Fruit fly (Drosophila melanogaster) whole organism, embryonic: Measurements from ENCODE around the gene CG5850.
A peak's percentile ranks its signal among the peaks of the same experiment; 100 is the strongest.

Experiments
- Bgb ChIP-seq: fragments of 200-800 bp; sonication (Bioruptor generic); IDR thresholded peaks from 2 replicates; pipeline ENCODE4 v1.3.6; 2022; ENCODE audit warnings: missing biosample characterization, missing genetic modification characterization; ENCODE audit not compliant: partially characterized antibody
- BtbVII ChIP-seq: fragments of 200-800 bp; sonication (Bioruptor generic); optimal IDR thresholded peaks from 3 replicates; lab custom pipeline; 2017; ENCODE audit warnings: missing biosample characterization, mild to moderate bottlenecking, missing genetic modification characterization
- CG10321 ChIP-seq: fragments of 200-800 bp; sonication (Bioruptor generic); IDR thresholded peaks from 2 replicates; pipeline ENCODE4 v1.3.6; 2022; ENCODE audit warnings: missing biosample characterization, missing genetic modification characterization
- CG10959 ChIP-seq: fragments of 200-800 bp; sonication (Bioruptor generic); IDR thresholded peaks from 2 replicates; pipeline ENCODE4 v1.3.6; 2022; ENCODE audit warnings: missing biosample characterization, missing genetic modification characterization
- CG11085 ChIP-seq: fragments of 200-800 bp; sonication (Bioruptor generic); IDR thresholded peaks from 2 replicates; pipeline ENCODE4 v1.3.6; 2022; ENCODE audit warnings: missing biosample characterization, missing genetic modification characterization
- CG11093 ChIP-seq: fragments of 200-800 bp; sonication (Bioruptor generic); IDR thresholded peaks from 3 replicates; pipeline ENCODE4 v1.3.6; 2022; ENCODE audit warnings: missing biosample characterization, missing genetic modification characterization
- CG11723 ChIP-seq: fragments of 200-800 bp; sonication (Bioruptor generic); optimal IDR thresholded peaks from 2 replicates; lab custom pipeline; 2017; ENCODE audit warnings: missing biosample characterization, mild to moderate bottlenecking, missing genetic modification characterization
- CG12236 ChIP-seq: fragments of 200-800 bp; sonication (Bioruptor generic); optimal IDR thresholded peaks from 2 replicates; lab custom pipeline; 2016; ENCODE audit warnings: missing biosample characterization, missing genetic modification characterization
- CG12769 ChIP-seq: fragments of 200-800 bp; sonication (Bioruptor generic); optimal IDR thresholded peaks from 2 replicates; lab custom pipeline; 2019; ENCODE audit warnings: missing biosample characterization, mild to moderate bottlenecking, missing genetic modification characterization, moderate library complexity
- CG13123 ChIP-seq: fragments of 200-800 bp; sonication (Bioruptor generic); optimal IDR thresholded peaks from 2 replicates; lab custom pipeline; 2016; ENCODE audit warnings: missing biosample characterization, missing genetic modification characterization
- CG13287 ChIP-seq: fragments of 200-800 bp; sonication (Bioruptor generic); IDR thresholded peaks from 2 replicates; pipeline ENCODE4 v1.3.6; 2022; ENCODE audit warnings: missing biosample characterization, missing genetic modification characterization; ENCODE audit not compliant: partially characterized antibody
- CG15601 ChIP-seq: fragments of 200-800 bp; sonication (Bioruptor generic); optimal IDR thresholded peaks from 3 replicates; lab custom pipeline; 2019; ENCODE audit warnings: missing biosample characterization, mild to moderate bottlenecking, missing genetic modification characterization, moderate library complexity
- CG17361 ChIP-seq: fragments of 200-800 bp; sonication (Bioruptor generic); IDR thresholded peaks from 3 replicates; pipeline ENCODE4 v1.3.6; 2022; ENCODE audit warnings: missing biosample characterization, missing genetic modification characterization
- CG1832 ChIP-seq: fragments of 200-800 bp; sonication (Bioruptor generic); optimal IDR thresholded peaks from 2 replicates; lab custom pipeline; 2017; ENCODE audit warnings: missing biosample characterization, mild to moderate bottlenecking, missing genetic modification characterization, inconsistent platforms
- CG18476 ChIP-seq: fragments of 200-800 bp; sonication (Bioruptor generic); optimal IDR thresholded peaks from 2 replicates; lab custom pipeline; 2016; ENCODE audit warnings: missing biosample characterization, mild to moderate bottlenecking, missing genetic modification characterization
- CG18619 ChIP-seq: fragments of 200-800 bp; sonication (Bioruptor generic); optimal IDR thresholded peaks from 3 replicates; lab custom pipeline; 2017; ENCODE audit warnings: missing biosample characterization, mild to moderate bottlenecking, missing genetic modification characterization
- CG2712 ChIP-seq: fragments of 200-800 bp; optimal IDR thresholded peaks from 3 replicates; lab custom pipeline; 2019; ENCODE audit warnings: missing biosample characterization, mild to moderate bottlenecking, missing genetic modification characterization, moderate library complexity
- CG31224 ChIP-seq: fragments of 200-800 bp; sonication (Bioruptor generic); IDR thresholded peaks from 2 replicates; pipeline ENCODE4 v1.3.6; 2022; ENCODE audit warnings: missing biosample characterization, missing genetic modification characterization
- CG3163 ChIP-seq: fragments of 200-800 bp; sonication (Bioruptor generic); optimal IDR thresholded peaks from 3 replicates; lab custom pipeline; 2016; ENCODE audit warnings: missing biosample characterization, missing genetic modification characterization
- CG32772 ChIP-seq: fragments of 200-800 bp; sonication (Bioruptor generic); IDR thresholded peaks from 2 replicates; pipeline ENCODE4 v1.3.6; 2022; ENCODE audit warnings: missing biosample characterization, missing genetic modification characterization
- CG9876 ChIP-seq: fragments of 200-800 bp; sonication (Bioruptor generic); optimal IDR thresholded peaks from 2 replicates; lab custom pipeline; 2016; ENCODE audit warnings: missing biosample characterization, missing genetic modification characterization
- Dip3 ChIP-seq: fragments of 200-800 bp; sonication (Bioruptor generic); optimal IDR thresholded peaks from 3 replicates; lab custom pipeline; 2016; ENCODE audit warnings: missing biosample characterization, missing genetic modification characterization
- Elba2 ChIP-seq: fragments of 200-800 bp; sonication (Bioruptor generic); optimal IDR thresholded peaks from 3 replicates; lab custom pipeline; 2016; ENCODE audit warnings: missing biosample characterization, missing genetic modification characterization
- Gug ChIP-seq: fragments of 200-800 bp; sonication (Bioruptor generic); IDR thresholded peaks from 4 replicates; pipeline ENCODE4 v1.3.6; 2022; ENCODE audit warnings: missing biosample characterization, missing genetic modification characterization
- HLH3B ChIP-seq: fragments of 200-800 bp; sonication (Bioruptor generic); IDR thresholded peaks from 2 replicates; pipeline ENCODE4 v1.3.6; 2022; ENCODE audit warnings: missing biosample characterization, missing genetic modification characterization
- Hsf ChIP-seq: fragments of 200-800 bp; sonication (Bioruptor generic); optimal IDR thresholded peaks from 3 replicates; lab custom pipeline; 2016; ENCODE audit warnings: missing biosample characterization, missing genetic modification characterization
- Lim3 ChIP-seq: fragments of 200-800 bp; sonication (Bioruptor generic); IDR thresholded peaks from 2 replicates; pipeline ENCODE4 v1.3.6; 2022; ENCODE audit warnings: missing biosample characterization, missing genetic modification characterization
- MBD-R2 ChIP-seq: fragments of 200-800 bp; sonication (Bioruptor generic); IDR thresholded peaks from 2 replicates; pipeline ENCODE4 v1.3.6; 2022; ENCODE audit warnings: missing biosample characterization, missing genetic modification characterization
- MTF-1 ChIP-seq: fragments of 200-800 bp; sonication (Bioruptor generic); optimal IDR thresholded peaks from 2 replicates; lab custom pipeline; 2018; ENCODE audit warnings: missing biosample characterization, mild to moderate bottlenecking, missing genetic modification characterization, borderline replicate concordance
- Med ChIP-seq: fragments of 200-800 bp; sonication (Bioruptor generic); peaks from one replicate; lab custom pipeline; 2016; ENCODE audit warnings: missing biosample characterization, missing genetic modification characterization, mild to moderate bottlenecking, inconsistent platforms, moderate library complexity
- NFAT ChIP-seq: fragments of 200-800 bp; sonication (Bioruptor generic); IDR thresholded peaks from 2 replicates; pipeline ENCODE4 v1.3.6; 2022; ENCODE audit warnings: missing biosample characterization, missing genetic modification characterization
- Nf-YB ChIP-seq: fragments of 200-800 bp; sonication (Bioruptor generic); optimal IDR thresholded peaks from 3 replicates; lab custom pipeline; 2019; ENCODE audit warnings: missing biosample characterization, mild to moderate bottlenecking, missing genetic modification characterization, moderate library complexity
- Rx ChIP-seq: fragments of 200-800 bp; sonication (Bioruptor generic); IDR thresholded peaks from 2 replicates; pipeline ENCODE4 v1.3.6; 2022; ENCODE audit warnings: missing biosample characterization, missing genetic modification characterization
- Scr ChIP-seq: fragments of 200-800 bp; sonication (Bioruptor generic); IDR thresholded peaks from 2 replicates; pipeline ENCODE4 v1.3.6; 2022; ENCODE audit warnings: missing biosample characterization, missing genetic modification characterization; ENCODE audit not compliant: partially characterized antibody
- abd-A ChIP-seq: fragments of 200-800 bp; sonication (Bioruptor generic); optimal IDR thresholded peaks from 3 replicates; lab custom pipeline; 2019; ENCODE audit warnings: missing biosample characterization, mild to moderate bottlenecking, missing genetic modification characterization, moderate library complexity
- bowl ChIP-seq: fragments of 200-800 bp; sonication (Bioruptor generic); IDR thresholded peaks from 2 replicates; pipeline ENCODE4 v1.3.6; 2022; ENCODE audit warnings: missing biosample characterization, missing genetic modification characterization
- bsh ChIP-seq, 2 experiments: fragments of 200-800 bp; sonication (Bioruptor generic); optimal IDR thresholded peaks; 2 replicates each; lab custom pipeline; 2017 to 2018; ENCODE audit warnings: mild to moderate bottlenecking in 2 of 2, missing biosample characterization in 2 of 2, missing genetic modification characterization in 2 of 2, moderate library complexity in 1 of 2
- ci ChIP-seq: fragments of 200-800 bp; sonication (Bioruptor generic); IDR thresholded peaks from 3 replicates; pipeline ENCODE4 v1.3.6; 2022; ENCODE audit warnings: missing biosample characterization, missing genetic modification characterization
- croc ChIP-seq: fragments of 200-800 bp; sonication (Bioruptor generic); conservative IDR thresholded peaks from 3 replicates; pipeline ENCODE4 v1.3.6; 2022; ENCODE audit warnings: missing biosample characterization, missing genetic modification characterization
- dmrt11E ChIP-seq: fragments of 200-800 bp; sonication (Bioruptor generic); optimal IDR thresholded peaks from 3 replicates; lab custom pipeline; 2018; ENCODE audit warnings: missing biosample characterization, mild to moderate bottlenecking, missing genetic modification characterization, moderate library complexity
- gt ChIP-seq: fragments of 200-800 bp; sonication (Bioruptor generic); IDR thresholded peaks from 2 replicates; pipeline ENCODE4 v1.3.6; 2022; ENCODE audit warnings: missing biosample characterization, missing genetic modification characterization
- hkb ChIP-seq, 2 experiments: fragments of 200-800 bp in 1 of 2; fragments of >200 bp in 1 of 2; sonication (Bioruptor generic) in 1 of 2; IDR thresholded peaks in 1 of 2; optimal IDR thresholded peaks in 1 of 2; 2 replicates each; pipeline versions ENCODE4 v1.3.6 to Lab custom; 2017 to 2022; ENCODE audit warnings: missing biosample characterization in 1 of 2, missing genetic modification characterization in 1 of 2
- lmd ChIP-seq: fragments of 200-800 bp; sonication (Bioruptor generic); IDR thresholded peaks from 2 replicates; pipeline ENCODE4 v1.3.6; 2022; ENCODE audit warnings: missing biosample characterization, missing genetic modification characterization
- odd ChIP-seq: fragments of 200-800 bp; sonication (Bioruptor generic); optimal IDR thresholded peaks from 2 replicates; lab custom pipeline; 2017; ENCODE audit warnings: missing biosample characterization, mild to moderate bottlenecking, missing genetic modification characterization
- otp ChIP-seq: fragments of 200-800 bp; sonication (Bioruptor generic); IDR thresholded peaks from 3 replicates; pipeline ENCODE4, ENCODE4 v1.3.6; 2022; ENCODE audit warnings: missing biosample characterization, missing genetic modification characterization
- p53 ChIP-seq: fragments of 200-800 bp; sonication (Bioruptor generic); optimal IDR thresholded peaks from 2 replicates; lab custom pipeline; 2016; ENCODE audit warnings: missing biosample characterization, missing genetic modification characterization
- ro ChIP-seq: fragments of 200-800 bp; sonication (Bioruptor generic); IDR thresholded peaks from 2 replicates; pipeline ENCODE4 v1.3.6; 2022; ENCODE audit warnings: missing biosample characterization, missing genetic modification characterization
- sc ChIP-seq, 3 experiments: fragments of >200 bp in 2 of 3; fragments of 200-800 bp in 1 of 3; sonication (Bioruptor generic) in 1 of 3; optimal IDR thresholded peaks; 2 replicates in 2 of 3; 3 replicates in 1 of 3; lab custom pipeline; 2017; ENCODE audit warnings: mild to moderate bottlenecking in 1 of 3, missing biosample characterization in 1 of 3, missing genetic modification characterization in 1 of 3, missing genetic modification reagents in 1 of 3
- sens ChIP-seq: fragments of 200-800 bp; sonication (Bioruptor generic); peaks from one replicate; lab custom pipeline; 2016; ENCODE audit warnings: missing biosample characterization, missing genetic modification characterization
- trem ChIP-seq: fragments of 200-800 bp; optimal IDR thresholded peaks from 3 replicates; lab custom pipeline; 2019; ENCODE audit warnings: missing biosample characterization, mild to moderate bottlenecking, missing genetic modification characterization, moderate library complexity
- wdn ChIP-seq: fragments of 200-800 bp; sonication (Bioruptor generic); IDR thresholded peaks from 2 replicates; pipeline ENCODE4 v1.3.6; 2022; ENCODE audit warnings: missing biosample characterization, missing genetic modification characterization

The CG5850 gene

dm6 chr2L:9911783-9912182 lies 52.0 kb downstream of the CG5850 start (continued):
- TF ChIP-seq ro (GFP tag; lab: Robert Waterston, UW) (no peak), Bgb (GFP tag; lab: Robert Waterston, UW) (no peak), CG31224 (GFP tag; lab: Robert Waterston, UW) (no peak), dmrt11E (tag; lab: Kevin White, UChicago) (no peak), NFAT (GFP tag; lab: Robert Waterston, UW) (0 out of 2 replicates have a peak, but pooled peaks have one; percentile 23), Dip3 (GFP tag; lab: Kevin White, UChicago) (no peak), Lim3 (no peak), ci (GFP tag; lab: Robert Waterston, UW) (peak; percentile 73; the same call in 2 of the 3 replicates), odd (GFP tag; lab: Kevin White, UChicago) (no peak), Rx (GFP tag; lab: Robert Waterston, UW) (no peak), croc (GFP tag; lab: Robert Waterston, UW) (no peak), Med (GFP tag; lab: Kevin White, UChicago) (peak; percentile 90), wdn (GFP tag; lab: Robert Waterston, UW) (no peak), CG32772 (GFP tag; lab: Robert Waterston, UW) (no peak), HLH3B (GFP tag; lab: Robert Waterston, UW) (peak; percentile 38; the same call in 1 of the 2 replicates), MTF-1 (GFP tag; lab: Kevin White, UChicago) (no peak), CG11093 (no peak), CG17361 (GFP tag; lab: Robert Waterston, UW) (no peak), CG18476 (GFP tag; lab: Kevin White, UChicago) (no peak), CG9876 (GFP tag; lab: Kevin White, UChicago) (no peak), CG1832 (GFP tag; lab: Kevin White, UChicago) (no peak), CG3163 (GFP tag; lab: Kevin White, UChicago) (no peak), lmd (peak; percentile 40; the same call in 1 of the 2 replicates), CG10321 (GFP tag; lab: Robert Waterston, UW) (no peak), CG12236 (GFP tag; lab: Kevin White, UChicago) (no peak), CG11723 (GFP tag; lab: Kevin White, UChicago) (no peak), p53 (GFP tag; lab: Kevin White, UChicago) (no peak), CG13287 (GFP tag; lab: Robert Waterston, UW) (peak; percentile 27; the same call in 1 of the 2 replicates), CG15601 (tag; lab: Kevin White, UChicago) (no peak), CG18619 (GFP tag; lab: Kevin White, UChicago) (peak; percentile 31), bowl (peak; percentile 41; the same call in 1 of the 2 replicates), Scr (no peak), Elba2 (no peak), CG10959 (no peak), abd-A (tag; lab: Kevin White, UChicago) (no peak), trem (tag; lab: Kevin White, UChicago) (no peak), Hsf (GFP tag; lab: Kevin White, UChicago) (no peak), CG11085 (GFP tag; lab: Robert Waterston, UW) (no peak), BtbVII (GFP tag; lab: Kevin White, UChicago) (no peak), sens (GFP tag; lab: Kevin White, UChicago) (peak; percentile 53), otp (GFP tag; lab: Robert Waterston, UW) (no peak), hkb (optimal IDR thresholded peaks at IDR 0.05; lab: Kevin White, UChicago) (no peak), hkb (GFP tag; IDR thresholded peaks at IDR 0.05; lab: Robert Waterston, UW) (peak; percentile 69), CG2712 (tag; lab: Kevin White, UChicago) (no peak), MBD-R2 (GFP tag; lab: Robert Waterston, UW) (peak; percentile 22), CG12769 (tag; lab: Kevin White, UChicago) (peak; percentile 32), sc (optimal IDR thresholded peaks at IDR 0.05; lab: Kevin White, UChicago) (no peak), sc (GFP tag; optimal IDR thresholded peaks at IDR 0.05; lab: Kevin White, UChicago) (no peak), CG13123 (GFP tag; lab: Kevin White, UChicago) (no peak), gt (GFP tag; lab: Robert Waterston, UW) (no peak), bsh (GFP tag; optimal IDR thresholded peaks at IDR 0.05; lab: Kevin White, UChicago) (no peak), Nf-YB (GFP tag; lab: Kevin White, UChicago) (no peak), Gug (GFP tag; lab: Robert Waterston, UW) (peak; percentile 60; the same call in 2 of the 4 replicates)
